Worm (Caenorhabditis elegans) whole organism, early embryonic: Measurements from ENCODE around the gene asps-1.

Experiments
- B0310.2 ChIP-seq: sonication (generic microtip); optimal IDR thresholded peaks from 2 replicates; lab custom pipeline; 2016; ENCODE audit warnings: mild to moderate bottlenecking, missing genetic modification characterization, missing compliant biosample characterization
- F13C5.2 ChIP-seq: sonication (generic microtip); optimal IDR thresholded peaks from 2 replicates; lab custom pipeline; 2017; ENCODE audit warnings: mild to moderate bottlenecking, missing genetic modification characterization, inconsistent platforms, missing compliant biosample characterization
- aly-1 ChIP-seq: sonication (generic microtip); optimal IDR thresholded peaks from 2 replicates; lab custom pipeline; 2016; ENCODE audit warnings: missing genetic modification characterization, missing compliant biosample characterization
- ama-1 ChIP-seq: fragments of 150-350 bp; optimal IDR thresholded peaks from 2 replicates; lab custom pipeline; 2014
- ceh-13 ChIP-seq: fragments of 200-800 bp; sonication (Bioruptor generic); optimal IDR thresholded peaks from 2 replicates; lab custom pipeline; 2018; ENCODE audit warnings: mild to moderate bottlenecking, missing genetic modification characterization, missing compliant biosample characterization
- ceh-36 ChIP-seq: sonication (generic microtip); optimal IDR thresholded peaks from 2 replicates; lab custom pipeline; 2016; ENCODE audit warnings: missing genetic modification characterization, inconsistent platforms, missing compliant biosample characterization
- ets-7 ChIP-seq: sonication (generic microtip); optimal IDR thresholded peaks from 2 replicates; lab custom pipeline; 2016; ENCODE audit warnings: missing genotype, missing genetic modification characterization, missing compliant biosample characterization
- flt-1 ChIP-seq: fragments of 200-800 bp; sonication (Bioruptor generic); IDR thresholded peaks from 2 replicates; pipeline ENCODE4 v1.3.6; 2022; ENCODE audit warnings: missing genetic modification characterization, missing compliant biosample characterization
- hmbx-1 ChIP-seq: sonication (generic microtip); optimal IDR thresholded peaks from 2 replicates; lab custom pipeline; 2016; ENCODE audit warnings: mild to moderate bottlenecking, missing genetic modification characterization, missing compliant biosample characterization
- hmg-4 ChIP-seq: fragments of 200-800 bp; sonication (Bioruptor generic); optimal IDR thresholded peaks from 2 replicates; lab custom pipeline; 2018; ENCODE audit warnings: mild to moderate bottlenecking, missing genetic modification characterization, missing compliant biosample characterization
- hnd-1 ChIP-seq: sonication (generic microtip); optimal IDR thresholded peaks from 2 replicates; lab custom pipeline; 2016; ENCODE audit warnings: missing genetic modification characterization, missing compliant biosample characterization
- pes-1 ChIP-seq: fragments of 200-800 bp; sonication (Bioruptor generic); IDR thresholded peaks from 2 replicates; pipeline ENCODE4 v1.3.6; 2022; ENCODE audit warnings: missing genetic modification reagents, missing genetic modification characterization, missing compliant biosample characterization
- scrt-1 ChIP-seq: fragments of 200-800 bp; sonication (Bioruptor generic); IDR thresholded peaks from 2 replicates; pipeline ENCODE4 v1.3.6; 2022; ENCODE audit warnings: missing genetic modification characterization, missing compliant biosample characterization
- sea-1 ChIP-seq: fragments of 200-800 bp; sonication (Bioruptor generic); conservative IDR thresholded peaks from 2 replicates; pipeline ENCODE4 v1.3.6; 2022; ENCODE audit warnings: missing genetic modification characterization, missing compliant biosample characterization
- tbx-11 ChIP-seq: fragments of 200-800 bp; sonication (Bioruptor generic); IDR thresholded peaks from 2 replicates; pipeline ENCODE4 v1.3.6; 2022; ENCODE audit warnings: missing genetic modification characterization, missing compliant biosample characterization
- tbx-37 ChIP-seq: fragments of 200-800 bp; sonication (Bioruptor generic); conservative IDR thresholded peaks from 2 replicates; pipeline ENCODE4 v1.3.6; 2022; ENCODE audit warnings: missing genetic modification reagents, missing genetic modification characterization, missing compliant biosample characterization
- tra-4 ChIP-seq: sonication (generic microtip); optimal IDR thresholded peaks from 2 replicates; lab custom pipeline; 2017; ENCODE audit warnings: missing genetic modification characterization, missing compliant biosample characterization

asps-1 gene

ce11 chrV:10307283-10307682 is 9.9 kb downstream of the asps-1 start, which contains the start of gene che-12:
TSS of gene che-12 (minus strand) at chrV:10307383.
- TF ChIP-seq F13C5.2 = no peak
- TF ChIP-seq ets-7 (tag; lab: Kevin White, UChicago) = no peak
- TF ChIP-seq tbx-37 (GFP tag; lab: Robert Waterston, UW) = no peak
- no peak for TF ChIP-seq ceh-13
- no peak for TF ChIP-seq aly-1
- TF ChIP-seq hnd-1 = no peak
- TF ChIP-seq ama-1 (lab: Kevin White, UChicago) = no peak
- no peak for TF ChIP-seq pes-1
- TF ChIP-seq hmbx-1 (tag; lab: Kevin White, UChicago) = no peak
- TF ChIP-seq sea-1 = no peak
- no peak for TF ChIP-seq tbx-11 (GFP tag; lab: Robert Waterston, UW)
- no peak for TF ChIP-seq B0310.2 (tag; lab: Kevin White, UChicago)
- no peak for TF ChIP-seq hmg-4 (GFP tag; lab: Kevin White, UChicago)
- no peak for TF ChIP-seq flt-1 (GFP tag; lab: Robert Waterston, UW)
- TF ChIP-seq scrt-1 (GFP tag; lab: Robert Waterston, UW) = no peak
- no peak for TF ChIP-seq tra-4 (tag; lab: Kevin White, UChicago)

ce11 chrV:10297099-10297498 is 20.1 kb downstream of the asps-1 start, which contains the start of gene B0024.4:
TSS of gene B0024.4 (plus strand) at chrV:10297399.
- TF ChIP-seq tbx-37 (GFP tag; lab: Robert Waterston, UW) = no peak
- no peak for TF ChIP-seq aly-1
- no peak for TF ChIP-seq ceh-36 (tag; lab: Kevin White, UChicago)
- TF ChIP-seq B0310.2 (tag; lab: Kevin White, UChicago) = no peak

- no peak for TF ChIP-seq hnd-1
- TF ChIP-seq flt-1 (GFP tag; lab: Robert Waterston, UW) = no peak
- TF ChIP-seq ceh-36 (tag; lab: Kevin White, UChicago) = no peak
- no peak for TF ChIP-seq sea-1
- TF ChIP-seq ets-7 (tag; lab: Kevin White, UChicago) = no peak
- no peak for TF ChIP-seq pes-1
- no peak for TF ChIP-seq hmg-4 (GFP tag; lab: Kevin White, UChicago)
- TF ChIP-seq aly-1 = no peak
- TF ChIP-seq tra-4 (tag; lab: Kevin White, UChicago) = no peak
- TF ChIP-seq ceh-13 = no peak
- no peak for TF ChIP-seq hmbx-1 (tag; lab: Kevin White, UChicago)
- TF ChIP-seq ama-1 (lab: Kevin White, UChicago) = no peak
- TF ChIP-seq tbx-37 (GFP tag; lab: Robert Waterston, UW) = no peak
- no peak for TF ChIP-seq tbx-11 (GFP tag; lab: Robert Waterston, UW)
- no peak for TF ChIP-seq F13C5.2
- TF ChIP-seq B0310.2 (tag; lab: Kevin White, UChicago) = no peak
- TF ChIP-seq scrt-1 (GFP tag; lab: Robert Waterston, UW) = no peak
Observed at ce11 chrV:10294549-10294948, 22.6 kb downstream of the asps-1 start, which contains the start of gene col-150. TSS of gene col-150 (minus strand) at chrV:10294649.

ce11 chrV:10292819-10293357 is 24.3 kb downstream of the asps-1 start, which contains the start of gene col-149:
TSS of gene col-149 (minus strand) at chrV:10292869.
- TF ChIP-seq ama-1 (lab: Kevin White, UChicago) = no peak
- no peak for TF ChIP-seq scrt-1 (GFP tag; lab: Robert Waterston, UW)
- no peak for TF ChIP-seq tbx-11 (GFP tag; lab: Robert Waterston, UW)
- no peak for TF ChIP-seq hnd-1
- no peak for TF ChIP-seq B0310.2 (tag; lab: Kevin White, UChicago)
- no peak for TF ChIP-seq hmg-4 (GFP tag; lab: Kevin White, UChicago)
- TF ChIP-seq pes-1 = no peak
- TF ChIP-seq ceh-13 = no peak
- TF ChIP-seq hmbx-1 (tag; lab: Kevin White, UChicago) = no peak
- no peak for TF ChIP-seq tra-4 (tag; lab: Kevin White, UChicago)
- TF ChIP-seq F13C5.2 = no peak
- TF ChIP-seq flt-1 (GFP tag; lab: Robert Waterston, UW) = no peak
- TF ChIP-seq ets-7 (tag; lab: Kevin White, UChicago) = no peak
- no peak for TF ChIP-seq sea-1
- no peak for TF ChIP-seq tbx-37 (GFP tag; lab: Robert Waterston, UW)
- no peak for TF ChIP-seq ceh-36 (tag; lab: Kevin White, UChicago)
- no peak for TF ChIP-seq aly-1

ce11 chrV:10291848-10292247 is 25.3 kb downstream of the asps-1 start:
- TF ChIP-seq ceh-36 (tag; lab: Kevin White, UChicago) (no peak), flt-1 (GFP tag; lab: Robert Waterston, UW) (no peak), hmbx-1 (tag; lab: Kevin White, UChicago) (no peak), pes-1 (no peak), ceh-13 (no peak), hmg-4 (GFP tag; lab: Kevin White, UChicago) (no peak), B0310.2 (tag; lab: Kevin White, UChicago) (no peak), hnd-1 (no peak), aly-1 (no peak), ets-7 (tag; lab: Kevin White, UChicago) (no peak), scrt-1 (GFP tag; lab: Robert Waterston, UW) (no peak), tra-4 (tag; lab: Kevin White, UChicago) (no peak), sea-1 (no peak), tbx-11 (GFP tag; lab: Robert Waterston, UW) (no peak), F13C5.2 (no peak)

ce11 chrV:10289743-10290142 is 27.5 kb downstream of the asps-1 start, which contains the start of gene B0024.15:
TSS of gene B0024.15 (plus strand) at chrV:10290043.
- TF ChIP-seq ama-1 (lab: Kevin White, UChicago) = no peak
- TF ChIP-seq scrt-1 (GFP tag; lab: Robert Waterston, UW) = no peak
- TF ChIP-seq flt-1 (GFP tag; lab: Robert Waterston, UW) = no peak
- TF ChIP-seq pes-1 = no peak
- TF ChIP-seq ceh-13 = no peak
- no peak for TF ChIP-seq aly-1
- no peak for TF ChIP-seq tbx-37 (GFP tag; lab: Robert Waterston, UW)
- no peak for TF ChIP-seq sea-1
- no peak for TF ChIP-seq tra-4 (tag; lab: Kevin White, UChicago)
- no peak for TF ChIP-seq hnd-1
- no peak for TF ChIP-seq F13C5.2
- no peak for TF ChIP-seq tbx-11 (GFP tag; lab: Robert Waterston, UW)
- TF ChIP-seq ceh-36 (tag; lab: Kevin White, UChicago) = no peak
- no peak for TF ChIP-seq hmbx-1 (tag; lab: Kevin White, UChicago)
- no peak for TF ChIP-seq B0310.2 (tag; lab: Kevin White, UChicago)
- TF ChIP-seq ets-7 (tag; lab: Kevin White, UChicago) = no peak
- no peak for TF ChIP-seq hmg-4 (GFP tag; lab: Kevin White, UChicago)

- no peak for TF ChIP-seq sea-1
- TF ChIP-seq B0310.2 (tag; lab: Kevin White, UChicago) = no peak
Observed at ce11 chrV:10287260-10287659, 29.9 kb downstream of the asps-1 start, which contains the start of gene B0024.3. TSS of gene B0024.3 (plus strand) at chrV:10287560.
